Fruit fly (Drosophila melanogaster): Measurements from ENCODE around the gene CG9135.

The CG9135 gene

DNA sequence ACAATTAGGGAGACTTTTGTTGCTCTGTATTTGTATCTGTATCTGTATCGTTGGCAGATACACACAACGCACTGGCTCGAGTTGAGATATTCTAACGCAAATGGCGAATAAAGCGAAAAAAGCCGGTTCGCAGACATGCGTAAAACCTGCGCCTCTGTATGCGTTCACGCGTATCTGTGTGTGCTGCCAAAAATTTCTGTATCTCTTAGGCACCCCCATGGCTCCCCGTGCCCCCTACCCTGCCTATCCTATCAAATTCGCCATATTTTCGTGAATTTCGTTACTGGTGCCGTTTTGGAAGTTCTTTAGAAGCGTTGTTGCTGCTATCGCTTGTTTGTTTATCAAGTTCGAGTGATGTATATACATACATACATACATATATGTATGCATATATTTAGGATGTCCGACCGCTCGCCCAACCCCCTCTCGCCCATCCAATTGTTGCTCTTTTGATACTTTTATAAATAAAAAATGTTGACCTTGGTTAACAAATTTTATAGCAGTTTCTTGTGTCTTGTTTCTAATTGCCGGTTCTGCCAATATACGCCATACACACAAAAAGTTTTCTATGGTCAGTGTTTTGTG, 35.2 kb downstream of the CG9135 start (continued):
- TF ChIP-seq sc (optimal IDR thresholded peaks at IDR 0.05) = no peak
- TF ChIP-seq sc (GFP tag; optimal IDR thresholded peaks at IDR 0.05) = no peak
- no peak for TF ChIP-seq CG3065 (GFP tag; optimal IDR thresholded peaks at IDR 0.05)
- no peak for TF ChIP-seq Lpt (GFP tag; optimal IDR thresholded peaks at IDR 0.05)
- TF ChIP-seq mam (GFP tag; optimal IDR thresholded peaks at IDR 0.05) = no peak
- TF ChIP-seq CG31365 (tag; optimal IDR thresholded peaks at IDR 0.05) = no peak
- no peak for TF ChIP-seq nmo (GFP tag; optimal IDR thresholded peaks at IDR 0.05)
- peak; percentile 90 for TF ChIP-seq CG10543 (GFP tag; optimal IDR thresholded peaks at IDR 0.05)
- TF ChIP-seq CG13287 (GFP tag; IDR thresholded peaks at IDR 0.05; ENCODE audit: partially characterized antibody) = peak; percentile 42; the same call in 1 of the 2 replicates
- TF ChIP-seq CG17186 (GFP tag; optimal IDR thresholded peaks at IDR 0.05) = no peak
- TF ChIP-seq CG6254 (GFP tag; optimal IDR thresholded peaks at IDR 0.05) = no peak
- no peak for TF ChIP-seq CG13296 (GFP tag; optimal IDR thresholded peaks at IDR 0.05)
- no peak for TF ChIP-seq CG10654 (GFP tag; optimal IDR thresholded peaks at IDR 0.05)
- TF ChIP-seq B-H2 (GFP tag; optimal IDR thresholded peaks at IDR 0.05) = peak; percentile 79
- TF ChIP-seq NFAT (GFP tag; IDR thresholded peaks at IDR 0.05) = peak; percentile 48; the same call in 1 of the 2 replicates
- TF ChIP-seq dati (GFP tag; IDR thresholded peaks at IDR 0.05) = no peak
- no peak for TF ChIP-seq CHES-1-like (GFP tag; optimal IDR thresholded peaks at IDR 0.05)
- no peak for TF ChIP-seq CG17361 (GFP tag; IDR thresholded peaks at IDR 0.05)
- no peak for TF ChIP-seq Bdp1 (GFP tag; optimal IDR thresholded peaks at IDR 0.05)
- no peak for TF ChIP-seq CG4424 (GFP tag; optimal IDR thresholded peaks at IDR 0.05)
- no peak for TF ChIP-seq Abd-B (GFP tag; optimal IDR thresholded peaks at IDR 0.05)
- TF ChIP-seq onecut (GFP tag; IDR thresholded peaks at IDR 0.05) = no peak
- no peak for TF ChIP-seq odd (GFP tag; optimal IDR thresholded peaks at IDR 0.05)
- TF ChIP-seq CG16863 (GFP tag; optimal IDR thresholded peaks at IDR 0.05) = no peak
- no peak for TF ChIP-seq CG10565 (GFP tag; optimal IDR thresholded peaks at IDR 0.05)
- no peak for TF ChIP-seq CG6765 (GFP tag; optimal IDR thresholded peaks at IDR 0.05)
- no peak for TF ChIP-seq tna (GFP tag; IDR thresholded peaks at IDR 0.05; ENCODE audit: partially characterized antibody)
- no peak for TF ChIP-seq CG9215 (GFP tag; IDR thresholded peaks at IDR 0.05)
- no peak for TF ChIP-seq jing (GFP tag; optimal IDR thresholded peaks at IDR 0.05)
- TF ChIP-seq slp2 (GFP tag; optimal IDR thresholded peaks at IDR 0.05) = no peak
- no peak for TF ChIP-seq knrl (GFP tag; IDR thresholded peaks at IDR 0.05; ENCODE audit: partially characterized antibody)
- no peak for TF ChIP-seq CrebB (tag; optimal IDR thresholded peaks at IDR 0.05)
- no peak for TF ChIP-seq CG30020 (tag; optimal IDR thresholded peaks at IDR 0.05)
- TF ChIP-seq crc (GFP tag; optimal IDR thresholded peaks at IDR 0.05) = no peak
- TF ChIP-seq bab2 (GFP tag; optimal IDR thresholded peaks at IDR 0.05) = no peak
- TF ChIP-seq Dip2 (GFP tag; IDR thresholded peaks at IDR 0.05) = no peak
- TF ChIP-seq schlank (tag; optimal IDR thresholded peaks at IDR 0.05) = peak; percentile 18
- no peak for TF ChIP-seq peb (GFP tag; IDR thresholded peaks at IDR 0.05)
- TF ChIP-seq CG14860 (GFP tag; IDR thresholded peaks at IDR 0.05; ENCODE audit: partially characterized antibody) = no peak
- no peak for TF ChIP-seq aop (GFP tag; IDR thresholded peaks at IDR 0.05)
- TF ChIP-seq CG11093 (GFP tag; IDR thresholded peaks at IDR 0.05) = no peak
- TF ChIP-seq CG3838 (GFP tag; optimal IDR thresholded peaks at IDR 0.05) = no peak
- no peak for TF ChIP-seq CG30431 (GFP tag; optimal IDR thresholded peaks at IDR 0.05)
- TF ChIP-seq CG14050 (GFP tag; IDR thresholded peaks at IDR 0.05) = no peak
- no peak for TF ChIP-seq CG6791 (GFP tag; IDR thresholded peaks at IDR 0.05; ENCODE audit: partially characterized antibody)
- TF ChIP-seq CG14667 (GFP tag; IDR thresholded peaks at IDR 0.05) = no peak
- TF ChIP-seq sug (tag; optimal IDR thresholded peaks at IDR 0.05) = peak; percentile 41
- TF ChIP-seq Awh (GFP tag; IDR thresholded peaks at IDR 0.05) = no peak
- TF ChIP-seq HmgZ (tag; optimal IDR thresholded peaks at IDR 0.05) = no peak
- TF ChIP-seq Trl (optimal IDR thresholded peaks at IDR 0.05) = no peak
- no peak for TF ChIP-seq Trl (GFP tag; optimal IDR thresholded peaks at IDR 0.05)
- TF ChIP-seq en (GFP tag; optimal IDR thresholded peaks at IDR 0.05) = no peak
